Fruit fly (Drosophila melanogaster) Kc167 (cell line): ENCODE data around the gene CG7550.

Experiments used
- Myc ChIP-seq: fragments of >200 bp; optimal IDR thresholded peaks from 2 replicates; lab custom pipeline; 2017; ENCODE audit warnings: missing external identifiers
- h ChIP-seq: fragments of >200 bp; optimal IDR thresholded peaks from 3 replicates; lab custom pipeline; 2018; ENCODE audit warnings: missing external identifiers
- insv ChIP-seq: fragments of >200 bp; optimal IDR thresholded peaks from 3 replicates; lab custom pipeline; 2018; ENCODE audit warnings: missing external identifiers
- ttk ChIP-seq: sonication (Bioruptor generic); optimal IDR thresholded peaks from 2 replicates; lab custom pipeline; 2017; ENCODE audit warnings: missing external identifiers

DNA sequence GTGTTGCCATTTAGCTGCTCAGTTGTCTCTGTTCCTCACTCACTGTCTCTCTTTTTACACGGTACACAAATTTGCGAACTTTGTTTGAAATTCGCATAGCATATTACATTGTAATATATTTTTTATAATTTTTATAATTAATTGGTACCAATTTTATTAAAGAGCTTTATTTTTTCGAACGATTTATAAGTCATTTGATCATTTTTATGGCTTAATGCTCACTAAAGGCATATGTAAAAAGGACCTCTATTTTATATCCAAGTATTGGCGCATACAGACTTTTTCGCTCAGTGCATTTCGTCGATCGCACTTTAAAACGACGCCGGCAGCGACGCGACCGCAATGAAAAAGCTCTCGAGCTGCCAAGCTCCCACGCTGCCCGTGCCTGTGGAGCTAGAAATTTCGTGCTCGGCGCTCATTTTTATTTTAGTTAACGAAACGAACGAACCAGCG lies 28.2 kb downstream of the CG7550 start:
- TF ChIP-seq Myc (lab: Kevin White, UChicago) (no peak), insv (no peak), h (no peak), ttk (lab: Kevin White, UChicago) (no peak)
